Worm (Caenorhabditis elegans): ENCODE data around the gene H23L24.4.

H23L24.4 gene

ce11 chrIV:8691486-8691885, 13.9 kb downstream of the H23L24.4 start, which contains the start of the genes hst-1 and ints-6 (continued):
- no peak for TF ChIP-seq nhr-12 (tag; optimal IDR thresholded peaks at IDR 0.05)

- peak; percentile 8 for TF ChIP-seq mdl-1 (tag; optimal IDR thresholded peaks at IDR 0.05)
- TF ChIP-seq tbx-2 (tag; optimal IDR thresholded peaks at IDR 0.05) = peak; percentile 49
- peak; percentile 71 for TF ChIP-seq ama-1 (optimal IDR thresholded peaks at IDR 0.05)
- no peak for TF ChIP-seq unc-62 (GFP tag; optimal IDR thresholded peaks at IDR 0.05)
- peak; percentile 77 for TF ChIP-seq snpc-4 (tag; optimal IDR thresholded peaks at IDR 0.05)
- no peak for TF ChIP-seq elt-3 (tag; optimal IDR thresholded peaks at IDR 0.05)
- TF ChIP-seq ceh-9 (tag; optimal IDR thresholded peaks at IDR 0.05) = no peak
- TF ChIP-seq ZK546.5 (tag; optimal IDR thresholded peaks at IDR 0.05) = no peak
- peak; percentile 23 for TF ChIP-seq ceh-82 (tag; optimal IDR thresholded peaks at IDR 0.05)
- no peak for TF ChIP-seq ztf-4 (tag; optimal IDR thresholded peaks at IDR 0.05)
- no peak for TF ChIP-seq aly-2 (tag; optimal IDR thresholded peaks at IDR 0.05)
- TF ChIP-seq ceh-16 (tag; optimal IDR thresholded peaks at IDR 0.05) = no peak
- TF ChIP-seq skn-1 (tag; optimal IDR thresholded peaks at IDR 0.05) = peak; percentile 83
- TF ChIP-seq nhr-28 (tag; optimal IDR thresholded peaks at IDR 0.05) = no peak
- TF ChIP-seq ztf-11 (tag; optimal IDR thresholded peaks at IDR 0.05) = no peak
- no peak for TF ChIP-seq nhr-67 (tag; optimal IDR thresholded peaks at IDR 0.05)
- peak; percentile 76 for TF ChIP-seq jun-1 (tag; optimal IDR thresholded peaks at IDR 0.05)
- no peak for TF ChIP-seq nhr-76 (tag; optimal IDR thresholded peaks at IDR 0.05)
- TF ChIP-seq nfya-1 (tag; optimal IDR thresholded peaks at IDR 0.05; ENCODE audit: insufficient read depth) = peak; percentile 84
- no peak for TF ChIP-seq daf-12 (tag; optimal IDR thresholded peaks at IDR 0.05)
- TF ChIP-seq ceh-28 (tag; optimal IDR thresholded peaks at IDR 0.05) = peak; percentile 78
- peak; percentile 84 for TF ChIP-seq hmg-11 (tag; optimal IDR thresholded peaks at IDR 0.05)
- peak; percentile 79 for TF ChIP-seq nhr-43 (tag; optimal IDR thresholded peaks at IDR 0.05; ENCODE audit: poor library complexity, severe bottlenecking)
- TF ChIP-seq lin-15B (tag; optimal IDR thresholded peaks at IDR 0.05) = peak; percentile 89
- no peak for TF ChIP-seq unc-39 (tag; optimal IDR thresholded peaks at IDR 0.05)
- no peak for TF ChIP-seq fkh-2 (tag; optimal IDR thresholded peaks at IDR 0.05)
- TF ChIP-seq R02D3.7 (tag; optimal IDR thresholded peaks at IDR 0.05) = peak; percentile 76
- TF ChIP-seq egl-5 (tag; optimal IDR thresholded peaks at IDR 0.05) = no peak
- TF ChIP-seq nhr-25 (tag; optimal IDR thresholded peaks at IDR 0.05) = peak; percentile 81
- no peak for TF ChIP-seq fkh-10 (GFP tag; optimal IDR thresholded peaks at IDR 0.05)
- peak; percentile 62 for TF ChIP-seq pqm-1 (tag; optimal IDR thresholded peaks at IDR 0.05)
- peak; percentile 42 for TF ChIP-seq elt-2 (tag; optimal IDR thresholded peaks at IDR 0.05)
- TF ChIP-seq eor-1 (tag; optimal IDR thresholded peaks at IDR 0.05) = no peak
- peak; percentile 19 for TF ChIP-seq lin-39 (tag; optimal IDR thresholded peaks at IDR 0.05)
- TF ChIP-seq mml-1 (tag; optimal IDR thresholded peaks at IDR 0.05) = no peak
- TF ChIP-seq nhr-12 (tag; optimal IDR thresholded peaks at IDR 0.05) = no peak
- peak; percentile 39 for TF ChIP-seq nhr-77 (tag; optimal IDR thresholded peaks at IDR 0.05)
- TF ChIP-seq pha-4 (tag; optimal IDR thresholded peaks at IDR 0.05) = peak; percentile 92
- peak; percentile 64 for TF ChIP-seq lsy-12 (tag; optimal IDR thresholded peaks at IDR 0.05)
- TF ChIP-seq elt-1 (tag; optimal IDR thresholded peaks at IDR 0.05) = no peak
- no peak for TF ChIP-seq zag-1 (tag; optimal IDR thresholded peaks at IDR 0.05)
- no peak for TF ChIP-seq egl-27 (tag; optimal IDR thresholded peaks at IDR 0.05)
- TF ChIP-seq nhr-23 (tag; optimal IDR thresholded peaks at IDR 0.05) = peak; percentile 95
- no peak for TF ChIP-seq sea-2 (GFP tag; optimal IDR thresholded peaks at IDR 0.05)
- peak; percentile 38 for TF ChIP-seq nhr-11 (tag; optimal IDR thresholded peaks at IDR 0.05)
- TF ChIP-seq fos-1 (tag; optimal IDR thresholded peaks at IDR 0.05) = no peak
- TF ChIP-seq nhr-237 (tag; optimal IDR thresholded peaks at IDR 0.05) = no peak
Measured at ce11 chrIV:8687605-8688191, 17.7 kb downstream of the H23L24.4 start, which contains the start of gene snrp-3. Gene snrp-3 (minus strand): TSS chrIV:8687810.

All from whole organism, L3 larva.